Worm (Caenorhabditis elegans) whole organism, L3 larva: ENCODE results near the gene mpz-3.

Experiments used
- aly-2 ChIP-seq: fragments of 150-350 bp; optimal IDR thresholded peaks from 2 replicates; lab custom pipeline; 2014; ENCODE audit warnings: missing biosample characterization, missing genetic modification characterization
- ama-1 ChIP-seq: fragments of 150-350 bp; optimal IDR thresholded peaks from 2 replicates; lab custom pipeline; 2018
- ceh-28 ChIP-seq: fragments of 150-350 bp; optimal IDR thresholded peaks from 2 replicates; lab custom pipeline; 2014; ENCODE audit warnings: missing biosample characterization, missing genetic modification reagents, missing genetic modification characterization
- ceh-9 ChIP-seq: sonication (generic microtip); optimal IDR thresholded peaks from 2 replicates; lab custom pipeline; 2018; ENCODE audit warnings: missing biosample characterization, missing genetic modification characterization
- daf-12 ChIP-seq: fragments of 150-350 bp; optimal IDR thresholded peaks from 2 replicates; lab custom pipeline; 2014; ENCODE audit warnings: missing biosample characterization, missing genetic modification reagents, missing genetic modification characterization
- egl-5 ChIP-seq: fragments of 150-350 bp; optimal IDR thresholded peaks from 2 replicates; lab custom pipeline; 2017; ENCODE audit warnings: missing biosample characterization, missing genetic modification reagents, missing genetic modification characterization, inconsistent platforms
- elt-2 ChIP-seq: sonication (generic microtip); optimal IDR thresholded peaks from 2 replicates; lab custom pipeline; 2016; ENCODE audit warnings: missing genetic modification reagents, mild to moderate bottlenecking, missing genetic modification characterization, missing compliant biosample characterization
- elt-3 ChIP-seq, 3 experiments: fragments of 150-350 bp in 1 of 3; sonication (generic microtip) in 2 of 3; optimal IDR thresholded peaks; 2 replicates in 2 of 3; 4 replicates in 1 of 3; lab custom pipeline; 2014 to 2017; ENCODE audit warnings: missing biosample characterization in 3 of 3, missing genetic modification characterization in 3 of 3
- eor-1 ChIP-seq, 2 experiments: fragments of 150-350 bp; optimal IDR thresholded peaks; 2 replicates each; lab custom pipeline; 2014 to 2018; ENCODE audit warnings: missing biosample characterization in 2 of 2, missing genetic modification characterization in 2 of 2
- fkh-10 ChIP-seq: sonication (generic microtip); optimal IDR thresholded peaks from 2 replicates; lab custom pipeline; 2017; ENCODE audit warnings: missing biosample characterization, missing genetic modification reagents, missing genetic modification characterization
- fos-1 ChIP-seq: fragments of 150-350 bp; optimal IDR thresholded peaks from 2 replicates; lab custom pipeline; 2014; ENCODE audit warnings: missing biosample characterization, missing genetic modification characterization
- hmg-11 ChIP-seq: sonication (generic microtip); optimal IDR thresholded peaks from 2 replicates; lab custom pipeline; 2016; ENCODE audit warnings: missing genetic modification characterization, missing compliant biosample characterization
- jun-1 ChIP-seq: fragments of 150-350 bp; optimal IDR thresholded peaks from 2 replicates; lab custom pipeline; 2014; ENCODE audit warnings: missing biosample characterization, missing genetic modification reagents, missing genetic modification characterization
- lin-15B ChIP-seq: fragments of 150-350 bp; optimal IDR thresholded peaks from 2 replicates; lab custom pipeline; 2014; ENCODE audit warnings: missing biosample characterization, missing genetic modification characterization
- lin-39 ChIP-seq: fragments of 150-350 bp; optimal IDR thresholded peaks from 2 replicates; lab custom pipeline; 2018; ENCODE audit warnings: missing biosample characterization, missing genetic modification reagents, missing genetic modification characterization
- lsy-12 ChIP-seq: sonication (generic microtip); optimal IDR thresholded peaks from 2 replicates; lab custom pipeline; 2016; ENCODE audit warnings: mild to moderate bottlenecking, missing genetic modification characterization, missing compliant biosample characterization
- mdl-1 ChIP-seq: fragments of 150-350 bp; optimal IDR thresholded peaks from 2 replicates; lab custom pipeline; 2014; ENCODE audit warnings: missing biosample characterization, missing genetic modification characterization
- mml-1 ChIP-seq: fragments of 150-350 bp; sonication (generic microtip); optimal IDR thresholded peaks from 3 replicates; lab custom pipeline; 2014; ENCODE audit warnings: missing biosample characterization, missing genetic modification characterization
- nfya-1 ChIP-seq: sonication (generic microtip); optimal IDR thresholded peaks from 2 replicates; lab custom pipeline; 2017; ENCODE audit warnings: missing genetic modification characterization, mild to moderate bottlenecking, missing compliant biosample characterization, antibody characterized with exemption, moderate library complexity; ENCODE audit not compliant: insufficient read depth
- nhr-11 ChIP-seq: fragments of 150-350 bp; optimal IDR thresholded peaks from 2 replicates; lab custom pipeline; 2014; ENCODE audit warnings: missing biosample characterization, missing genetic modification characterization
- nhr-23 ChIP-seq: fragments of 150-350 bp; optimal IDR thresholded peaks from 2 replicates; lab custom pipeline; 2014; ENCODE audit warnings: missing biosample characterization, missing genetic modification reagents, missing genetic modification characterization
- nhr-25 ChIP-seq: sonication (generic microtip); optimal IDR thresholded peaks from 2 replicates; lab custom pipeline; 2017; ENCODE audit warnings: missing biosample characterization, missing genetic modification characterization
- nhr-28 ChIP-seq: fragments of 150-350 bp; optimal IDR thresholded peaks from 2 replicates; lab custom pipeline; 2014; ENCODE audit warnings: missing biosample characterization, missing genetic modification characterization
- nhr-43 ChIP-seq: sonication (generic microtip); optimal IDR thresholded peaks from 2 replicates; lab custom pipeline; 2016; ENCODE audit warnings: mild to moderate bottlenecking, missing genetic modification characterization, missing compliant biosample characterization; ENCODE audit not compliant: poor library complexity, severe bottlenecking
- nhr-67 ChIP-seq: fragments of 150-350 bp; optimal IDR thresholded peaks from 2 replicates; lab custom pipeline; 2014; ENCODE audit warnings: missing biosample characterization, missing genetic modification characterization
- nhr-76 ChIP-seq: fragments of 150-350 bp; sonication (generic microtip); optimal IDR thresholded peaks from 5 replicates; lab custom pipeline; 2014; ENCODE audit warnings: missing biosample characterization, missing genetic modification characterization
- pha-4 ChIP-seq: fragments of 150-350 bp; optimal IDR thresholded peaks from 2 replicates; lab custom pipeline; 2014; ENCODE audit warnings: missing biosample characterization, missing genetic modification reagents, missing genetic modification characterization
- pqm-1 ChIP-seq: fragments of 150-350 bp; optimal IDR thresholded peaks from 2 replicates; lab custom pipeline; 2017; ENCODE audit warnings: missing biosample characterization, missing genetic modification characterization, inconsistent platforms
- skn-1 ChIP-seq: fragments of 150-350 bp; optimal IDR thresholded peaks from 2 replicates; lab custom pipeline; 2014; ENCODE audit warnings: missing biosample characterization, missing genetic modification characterization
- snpc-4 ChIP-seq: fragments of 150-350 bp; optimal IDR thresholded peaks from 2 replicates; lab custom pipeline; 2014; ENCODE audit warnings: missing biosample characterization, missing genetic modification characterization
- unc-39 ChIP-seq: sonication (generic microtip); optimal IDR thresholded peaks from 4 replicates; lab custom pipeline; 2017; ENCODE audit warnings: missing biosample characterization, missing genetic modification characterization
- zag-1 ChIP-seq: fragments of 150-350 bp; optimal IDR thresholded peaks from 2 replicates; lab custom pipeline; 2014; ENCODE audit warnings: missing biosample characterization, missing genetic modification characterization
- ztf-11 ChIP-seq: fragments of 150-350 bp; optimal IDR thresholded peaks from 2 replicates; lab custom pipeline; 2014; ENCODE audit warnings: missing biosample characterization, missing genetic modification characterization
- ztf-4 ChIP-seq: fragments of 150-350 bp; optimal IDR thresholded peaks from 2 replicates; lab custom pipeline; 2014; ENCODE audit warnings: missing biosample characterization, missing genetic modification characterization

The mpz-3 gene

DNA sequence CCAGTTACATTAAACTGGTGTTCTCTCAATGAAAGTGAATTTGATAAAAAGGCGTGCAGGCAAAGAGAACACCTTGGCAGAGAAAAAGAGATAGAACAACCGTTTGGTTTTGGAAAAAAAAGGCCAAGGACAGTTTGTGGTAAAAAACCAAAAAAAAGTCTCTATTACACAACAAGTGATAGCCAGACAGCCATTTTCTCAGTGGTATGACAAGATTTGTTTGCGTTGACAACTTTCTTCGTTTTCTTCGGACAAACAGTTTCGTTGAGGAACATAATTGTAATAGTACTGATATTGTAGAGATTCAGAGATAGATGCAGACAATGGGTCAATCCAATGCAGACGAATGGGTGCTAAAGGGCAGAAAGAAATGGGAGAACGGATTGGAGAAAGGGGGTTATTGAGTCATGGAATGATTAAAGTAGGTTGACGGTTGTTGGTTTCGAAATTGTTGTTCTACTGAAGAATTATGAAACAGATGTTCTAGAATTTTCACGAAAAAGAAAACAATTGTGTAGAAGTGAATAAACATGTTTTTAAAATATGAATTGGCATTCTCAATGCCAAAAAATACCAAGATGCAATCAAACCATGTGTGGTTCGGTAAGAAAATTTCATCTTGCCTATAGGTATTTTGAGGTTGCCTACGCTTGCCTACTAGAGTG lies 2.9 kb downstream of the mpz-3 start:
- peak; percentile 68 for TF ChIP-seq egl-5 (tag; lab: Kevin White, UChicago)
- TF ChIP-seq nhr-11 = no peak
- TF ChIP-seq elt-2 = no peak
- peak; percentile 63 for TF ChIP-seq pha-4 (tag; lab: Kevin White, UChicago)
- peak; percentile 5 for TF ChIP-seq jun-1 (tag; lab: Kevin White, UChicago)
- peak in 1 of 3 experiments; percentile 45 for TF ChIP-seq elt-3 (tag; optimal IDR thresholded peaks at IDR 0.05; lab: Kevin White, UChicago)
- peak; percentile 46 for TF ChIP-seq ama-1 (lab: Kevin White, UChicago)
- peak; percentile 64 for TF ChIP-seq nhr-23 (tag; lab: Kevin White, UChicago)
- peak; percentile 32 for TF ChIP-seq nhr-43 (tag; lab: Kevin White, UChicago)
- peak; percentile 85 for TF ChIP-seq nhr-25 (tag; lab: Kevin White, UChicago)

DNA sequence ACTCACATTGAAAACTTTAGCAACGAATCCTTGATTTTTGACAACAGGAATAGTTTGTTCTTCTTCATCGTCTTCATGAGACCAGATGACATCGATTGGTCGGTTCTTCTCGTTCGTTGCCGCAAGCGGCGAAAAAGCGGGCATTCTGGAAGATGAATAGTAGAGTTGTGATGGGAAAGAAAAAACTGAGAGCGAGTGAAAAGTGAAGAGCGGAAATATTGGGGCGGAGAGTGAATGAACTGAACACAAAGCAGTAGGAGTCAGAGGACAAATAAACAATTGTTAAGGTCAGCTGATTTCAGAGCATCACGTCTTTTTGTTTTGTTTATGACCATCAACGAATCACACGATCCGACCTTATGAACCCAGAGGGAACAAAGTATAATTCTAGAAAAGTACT lies 3.9 kb downstream of the mpz-3 start, which contains the start of gene F18C5.10:
Gene F18C5.10, minus strand, starts transcription at position 145 of the 400 bp plus-strand sequence.
- no peak for TF ChIP-seq jun-1 (tag; lab: Kevin White, UChicago)
- peak; percentile 38 for TF ChIP-seq egl-5 (tag; lab: Kevin White, UChicago)
- TF ChIP-seq ama-1 (lab: Kevin White, UChicago) = peak; percentile 12
- peak; percentile 28 for TF ChIP-seq pha-4 (tag; lab: Kevin White, UChicago)
- TF ChIP-seq lin-39 (tag; lab: Kevin White, UChicago) = peak; percentile 6
- TF ChIP-seq ceh-9 (tag; lab: Kevin White, UChicago) = no peak

DNA sequence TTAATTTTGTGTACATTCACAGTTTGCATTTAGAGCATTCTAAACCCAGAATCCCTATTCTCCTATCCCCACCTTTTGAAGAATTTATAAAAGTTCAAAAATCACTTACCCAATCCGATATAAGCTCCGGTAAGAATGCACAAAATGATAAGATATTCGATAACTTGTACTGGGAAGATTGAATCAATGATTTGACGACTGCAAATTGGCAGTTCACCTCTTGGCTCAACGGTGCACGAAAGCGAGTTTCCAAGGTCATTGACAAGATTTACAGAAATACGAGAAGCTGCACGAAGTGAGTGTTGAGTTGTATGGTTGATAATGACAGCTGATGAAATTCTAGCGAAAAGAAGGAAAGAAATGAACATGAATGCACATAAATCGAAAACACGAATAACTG lies 4.9 kb downstream of the mpz-3 start:
- TF ChIP-seq egl-5 (tag; lab: Kevin White, UChicago) (no peak), elt-2 (no peak), aly-2 (tag; lab: Kevin White, UChicago) (no peak), nhr-43 (tag; lab: Kevin White, UChicago) (no peak), hmg-11 (no peak), nhr-76 (tag; lab: Kevin White, UChicago) (no peak), nfya-1 (no peak), lsy-12 (tag; lab: Kevin White, UChicago) (no peak), mml-1 (tag; lab: Kevin White, UChicago) (no peak), ama-1 (lab: Kevin White, UChicago) (no peak), pqm-1 (tag; lab: Kevin White, UChicago) (no peak), nhr-67 (no peak), skn-1 (tag; lab: Kevin White, UChicago) (no peak), ceh-28 (tag; lab: Kevin White, UChicago) (no peak), ztf-4 (no peak)
- TF ChIP-seq, all 47 proteins: peak for 0

DNA sequence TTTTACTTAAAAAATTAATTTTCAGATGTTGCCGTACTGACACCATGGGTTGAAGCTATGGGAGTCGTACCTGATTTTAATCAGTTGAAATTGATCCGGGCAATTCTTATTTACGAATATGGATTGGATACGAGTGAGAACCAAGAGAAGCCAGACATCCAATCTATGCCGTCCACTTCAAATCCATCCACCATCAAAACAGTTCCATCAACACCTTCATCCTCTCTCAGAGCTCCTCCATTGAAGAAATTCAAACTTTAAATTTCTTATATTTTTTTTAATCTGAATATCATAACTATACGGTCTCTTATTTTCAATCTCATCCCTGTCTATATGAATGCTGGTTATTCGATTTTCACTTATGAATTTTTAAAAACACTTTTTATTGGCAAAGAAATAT lies 6.3 kb downstream of the mpz-3 start:
- TF ChIP-seq unc-39 (tag; lab: Kevin White, UChicago) = no peak
- no peak for TF ChIP-seq lin-39 (tag; lab: Kevin White, UChicago)
- no peak for TF ChIP-seq nhr-43 (tag; lab: Kevin White, UChicago)
- peak; percentile 43 for TF ChIP-seq ama-1 (lab: Kevin White, UChicago)
- TF ChIP-seq eor-1 (tag; optimal IDR thresholded peaks at IDR 0.05; lab: Kevin White, UChicago) = no peak
- TF ChIP-seq zag-1 (tag; lab: Kevin White, UChicago) = no peak
- TF ChIP-seq egl-5 (tag; lab: Kevin White, UChicago) = no peak
- TF ChIP-seq nhr-23 (tag; lab: Kevin White, UChicago) = no peak
- no peak for TF ChIP-seq fkh-10 (GFP tag; lab: Kevin White, UChicago)
- TF ChIP-seq fos-1 = no peak
- TF ChIP-seq ztf-11 (tag; lab: Kevin White, UChicago) = no peak
- TF ChIP-seq pha-4 (tag; lab: Kevin White, UChicago) = peak; percentile 43
- TF ChIP-seq nhr-28 (tag; lab: Kevin White, UChicago) = no peak
- TF ChIP-seq nfya-1 = no peak
- no peak for TF ChIP-seq lin-15B
- TF ChIP-seq skn-1 (tag; lab: Kevin White, UChicago) = no peak
- no peak for TF ChIP-seq snpc-4 (tag; lab: Kevin White, UChicago)

DNA sequence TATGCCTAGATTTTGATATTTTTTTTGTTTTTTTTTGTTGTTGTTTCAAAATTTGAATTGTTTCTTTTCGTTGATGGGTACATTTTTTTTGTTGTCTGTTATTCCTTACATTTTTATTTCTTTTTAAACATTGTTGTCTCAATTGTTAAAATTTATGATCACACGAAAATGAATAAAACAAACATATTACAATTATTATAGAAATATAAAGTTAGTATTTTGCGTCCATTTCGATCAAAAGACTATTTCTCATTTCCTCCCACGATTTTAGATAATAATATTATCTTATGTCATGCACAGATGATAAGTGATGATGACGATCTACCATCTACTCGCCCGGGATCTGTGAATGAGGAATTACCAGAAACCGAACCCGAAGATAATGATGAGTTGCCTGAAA lies 10.5 kb downstream of the mpz-3 start, which contains the start of gene wrn-1:
Gene wrn-1, plus strand, starts transcription at position 301 of the 400 bp plus-strand sequence.
- no peak for TF ChIP-seq skn-1 (tag; lab: Kevin White, UChicago)
- no peak for TF ChIP-seq eor-1 (tag; optimal IDR thresholded peaks at IDR 0.05; lab: Kevin White, UChicago)
- TF ChIP-seq mdl-1 (tag; lab: Kevin White, UChicago) = no peak
- TF ChIP-seq daf-12 = no peak
